Worm (Caenorhabditis elegans) whole organism, L1 larva: Measurements from ENCODE around the gene him-3.

ENCODE experiments used
- alr-1 ChIP-seq: fragments of 200-800 bp; sonication (Bioruptor generic); optimal IDR thresholded peaks from 2 replicates; lab custom pipeline; 2018; ENCODE audit warnings: borderline replicate concordance, mild to moderate bottlenecking, missing genetic modification characterization, missing compliant biosample characterization
- aly-2 ChIP-seq: fragments of 150-350 bp; optimal IDR thresholded peaks from 2 replicates; lab custom pipeline; 2014; ENCODE audit warnings: missing biosample characterization, missing genetic modification characterization
- ceh-82 ChIP-seq, 3 experiments: fragments of 150-350 bp in 1 of 3; sonication (generic microtip) in 2 of 3; optimal IDR thresholded peaks; 2 replicates each; lab custom pipeline; 2014 to 2017; ENCODE audit warnings: missing biosample characterization in 3 of 3, missing genetic modification characterization in 3 of 3
- hlh-17 ChIP-seq: fragments of 200-800 bp; sonication (Bioruptor generic); optimal IDR thresholded peaks from 2 replicates; lab custom pipeline; 2018; ENCODE audit warnings: missing genetic modification characterization, mild to moderate bottlenecking, missing compliant biosample characterization, moderate library complexity, borderline replicate concordance
- irx-1 ChIP-seq: sonication (generic microtip); optimal IDR thresholded peaks from 2 replicates; lab custom pipeline; 2016; ENCODE audit warnings: missing genetic modification characterization, missing compliant biosample characterization
- skn-1 ChIP-seq: fragments of 150-350 bp; optimal IDR thresholded peaks from 2 replicates; lab custom pipeline; 2014; ENCODE audit warnings: missing biosample characterization, missing genetic modification characterization
- snpc-4 ChIP-seq: fragments of 150-350 bp; optimal IDR thresholded peaks from 2 replicates; lab custom pipeline; 2014; ENCODE audit warnings: missing biosample characterization, missing genetic modification characterization
- ztf-4 ChIP-seq: fragments of 150-350 bp; optimal IDR thresholded peaks from 2 replicates; lab custom pipeline; 2014; ENCODE audit warnings: missing biosample characterization, missing genetic modification characterization

ce11 chrIV:7018623-7019022 lies 41.3 kb downstream of the him-3 start:
- TF ChIP-seq hlh-17 (GFP tag; lab: Kevin White, UChicago) (no peak), snpc-4 (tag; lab: Kevin White, UChicago) (no peak), skn-1 (tag; lab: Kevin White, UChicago) (no peak), irx-1 (tag; lab: Kevin White, UChicago) (no peak), alr-1 (no peak), aly-2 (no peak), ceh-82 (tag; optimal IDR thresholded peaks at IDR 0.05; lab: Kevin White, UChicago) (no peak), ztf-4 (tag; lab: Kevin White, UChicago) (no peak)
